Fruit fly (Drosophila melanogaster) whole organism, embryonic: ENCODE data around the gene Tbcd.

Experiments used
- Abd-B ChIP-seq: fragments of 200-800 bp; sonication (Bioruptor generic); optimal IDR thresholded peaks from 2 replicates; lab custom pipeline; 2018; ENCODE audit warnings: missing biosample characterization, mild to moderate bottlenecking, missing genetic modification characterization, moderate library complexity
- BtbVII ChIP-seq: fragments of 200-800 bp; sonication (Bioruptor generic); optimal IDR thresholded peaks from 3 replicates; lab custom pipeline; 2017; ENCODE audit warnings: missing biosample characterization, mild to moderate bottlenecking, missing genetic modification characterization
- CG11504 ChIP-seq: fragments of 200-800 bp; sonication (Bioruptor generic); optimal IDR thresholded peaks from 3 replicates; lab custom pipeline; 2019; ENCODE audit warnings: missing biosample characterization, mild to moderate bottlenecking, missing genetic modification characterization, moderate library complexity
- CG2889 ChIP-seq: fragments of 200-800 bp; sonication (Bioruptor generic); IDR thresholded peaks from 3 replicates; pipeline ENCODE4 v1.3.6; 2022; ENCODE audit warnings: missing biosample characterization, missing genetic modification characterization
- CG7786 ChIP-seq: fragments of 200-800 bp; sonication (Bioruptor generic); optimal IDR thresholded peaks from 2 replicates; lab custom pipeline; 2016; ENCODE audit warnings: missing biosample characterization, missing genetic modification characterization
- Fer3 ChIP-seq: fragments of 200-800 bp; sonication (Bioruptor generic); optimal IDR thresholded peaks from 2 replicates; lab custom pipeline; 2018; ENCODE audit warnings: missing biosample characterization, mild to moderate bottlenecking, missing genetic modification characterization, moderate library complexity
- chm ChIP-seq: fragments of 200-800 bp; sonication (Bioruptor generic); IDR thresholded peaks from 2 replicates; pipeline ENCODE4 v1.3.6; 2022; ENCODE audit warnings: missing biosample characterization, missing genetic modification characterization
- exex ChIP-seq: fragments of 200-800 bp; sonication (Bioruptor generic); optimal IDR thresholded peaks from 4 replicates; lab custom pipeline; 2018; ENCODE audit warnings: missing biosample characterization, mild to moderate bottlenecking, missing genetic modification characterization, moderate library complexity
- insv ChIP-seq, 2 experiments: fragments of 200-800 bp; sonication (Bioruptor generic); optimal IDR thresholded peaks; 3 replicates each; lab custom pipeline; 2016 to 2018; ENCODE audit warnings: missing biosample characterization in 2 of 2, missing genetic modification characterization in 2 of 2
- ro ChIP-seq: fragments of 200-800 bp; sonication (Bioruptor generic); IDR thresholded peaks from 2 replicates; pipeline ENCODE4 v1.3.6; 2022; ENCODE audit warnings: missing biosample characterization, missing genetic modification characterization
- row ChIP-seq: fragments of 200-800 bp; sonication (Bioruptor generic); IDR thresholded peaks from 3 replicates; pipeline ENCODE4 v1.3.6; 2022; ENCODE audit warnings: missing biosample characterization, missing genetic modification characterization
- wor ChIP-seq: fragments of 200-800 bp; sonication (Bioruptor generic); IDR thresholded peaks from 2 replicates; pipeline ENCODE4 v1.3.6; 2022; ENCODE audit warnings: missing biosample characterization, missing genetic modification characterization

DNA sequence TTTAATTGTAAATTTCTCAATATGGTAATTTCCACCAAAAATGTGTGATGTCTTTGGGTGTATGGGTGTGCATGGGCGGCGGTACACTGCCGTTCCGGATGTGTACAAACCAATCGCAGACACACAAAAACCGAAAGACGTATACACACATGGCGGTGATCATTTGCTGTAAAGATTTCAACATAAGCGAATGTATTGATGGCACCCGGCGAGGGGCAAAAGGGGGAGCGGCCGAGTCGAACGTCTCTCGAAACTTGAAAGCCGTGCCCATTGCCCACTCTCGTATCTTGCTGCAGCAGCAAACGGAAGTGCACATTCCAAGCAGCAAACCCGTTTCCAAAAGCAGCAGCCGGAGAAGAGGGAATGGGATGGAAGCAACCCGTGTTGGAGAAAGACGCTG is 15.0 kb downstream of the Tbcd start:
- TF ChIP-seq row (GFP tag; lab: Robert Waterston, UW): no peak; the same call in 2 of the 3 replicates
- no peak for TF ChIP-seq CG7786
- TF ChIP-seq exex (tag; lab: Kevin White, UChicago): no peak
- no peak for TF ChIP-seq insv (GFP tag; optimal IDR thresholded peaks at IDR 0.05; lab: Kevin White, UChicago)
- no peak for TF ChIP-seq ro (GFP tag; lab: Robert Waterston, UW)
- no peak for TF ChIP-seq Abd-B (GFP tag; lab: Kevin White, UChicago)
- no peak for TF ChIP-seq CG2889 (GFP tag; lab: Robert Waterston, UW)
- no peak for TF ChIP-seq BtbVII (GFP tag; lab: Kevin White, UChicago)
- TF ChIP-seq wor (GFP tag; lab: Robert Waterston, UW): no peak
- TF ChIP-seq Fer3 (tag; lab: Kevin White, UChicago): no peak
- TF ChIP-seq chm: peak; percentile 18
- no peak for TF ChIP-seq CG11504 (tag; lab: Kevin White, UChicago)
